Worm (Caenorhabditis elegans): ENCODE data around the gene F57H12.6.

F57H12.6 gene

ce11 chrIV:7926102-7926840 is 49.8 kb downstream of the F57H12.6 start, which contains the start of gene rps-2 (continued):
- peak; percentile 3 for TF ChIP-seq lin-39 (tag; optimal IDR thresholded peaks at IDR 0.05)
- no peak for TF ChIP-seq fkh-8 (tag; optimal IDR thresholded peaks at IDR 0.05)
- no peak for TF ChIP-seq unc-30 (tag; optimal IDR thresholded peaks at IDR 0.05)
- TF ChIP-seq nhr-71 (tag; optimal IDR thresholded peaks at IDR 0.05) = peak; percentile 31
- no peak for TF ChIP-seq snu-23 (GFP tag; optimal IDR thresholded peaks at IDR 0.05)

Measured in whole organism, L1 larva.